Fruit fly (Drosophila melanogaster) whole organism, embryonic: ENCODE data around the gene Acat2.

ENCODE experiments used
- Asciz ChIP-seq: fragments of 200-800 bp; sonication (Bioruptor generic); optimal IDR thresholded peaks from 2 replicates; lab custom pipeline; 2017; ENCODE audit warnings: missing biosample characterization, mild to moderate bottlenecking, missing genetic modification characterization, missing genetic modification reagents
- Awh ChIP-seq: fragments of 200-800 bp; sonication (Bioruptor generic); IDR thresholded peaks from 2 replicates; pipeline ENCODE4, ENCODE4 v1.3.6; 2022; ENCODE audit warnings: missing biosample characterization, missing genetic modification characterization
- Bdp1 ChIP-seq: fragments of 200-800 bp; sonication (Bioruptor generic); optimal IDR thresholded peaks from 3 replicates; lab custom pipeline; 2016; ENCODE audit warnings: missing biosample characterization, missing genetic modification characterization
- CG10147 ChIP-seq: fragments of 200-800 bp; sonication (Bioruptor generic); optimal IDR thresholded peaks from 2 replicates; lab custom pipeline; 2019; ENCODE audit warnings: missing biosample characterization, mild to moderate bottlenecking, missing genetic modification characterization, moderate library complexity
- CG10543 ChIP-seq: fragments of 200-800 bp; sonication (Bioruptor generic); optimal IDR thresholded peaks from 3 replicates; lab custom pipeline; 2017; ENCODE audit warnings: missing biosample characterization, mild to moderate bottlenecking, missing genetic modification characterization, moderate library complexity
- CG10654 ChIP-seq: fragments of 200-800 bp; sonication (Bioruptor generic); optimal IDR thresholded peaks from 2 replicates; lab custom pipeline; 2016; ENCODE audit warnings: missing biosample characterization, missing genetic modification characterization
- CG11398 ChIP-seq: fragments of 200-800 bp; sonication (Bioruptor generic); optimal IDR thresholded peaks from 2 replicates; lab custom pipeline; 2016; ENCODE audit warnings: missing biosample characterization, missing genetic modification characterization
- CG11696 ChIP-seq: fragments of 200-800 bp; sonication (Bioruptor generic); IDR thresholded peaks from 2 replicates; pipeline ENCODE4 v1.3.6; 2022; ENCODE audit warnings: missing biosample characterization, missing genetic modification characterization
- CG13424 ChIP-seq: fragments of 200-800 bp; sonication (Bioruptor generic); optimal IDR thresholded peaks from 2 replicates; lab custom pipeline; 2019; ENCODE audit warnings: missing biosample characterization, mild to moderate bottlenecking, missing genetic modification characterization, moderate library complexity
- CG14667 ChIP-seq: fragments of 200-800 bp; sonication (Bioruptor generic); IDR thresholded peaks from 2 replicates; pipeline ENCODE4 v1.3.6; 2022; ENCODE audit warnings: missing biosample characterization, missing genetic modification characterization
- CG15011 ChIP-seq: fragments of 200-800 bp; sonication (Bioruptor generic); optimal IDR thresholded peaks from 3 replicates; lab custom pipeline; 2018; ENCODE audit warnings: missing biosample characterization, mild to moderate bottlenecking, missing genetic modification characterization
- CG15601 ChIP-seq: fragments of 200-800 bp; sonication (Bioruptor generic); optimal IDR thresholded peaks from 3 replicates; lab custom pipeline; 2019; ENCODE audit warnings: missing biosample characterization, mild to moderate bottlenecking, missing genetic modification characterization, moderate library complexity
- CG16779 ChIP-seq: fragments of 200-800 bp; sonication (Bioruptor generic); IDR thresholded peaks from 2 replicates; pipeline ENCODE4 v1.3.6; 2022; ENCODE audit warnings: missing biosample characterization, missing genetic modification characterization
- CG17359 ChIP-seq: fragments of 200-800 bp; sonication (Bioruptor generic); optimal IDR thresholded peaks from 3 replicates; lab custom pipeline; 2018; ENCODE audit warnings: missing biosample characterization, mild to moderate bottlenecking, missing genetic modification characterization, moderate library complexity
- CG18011 ChIP-seq: fragments of 200-800 bp; sonication (Bioruptor generic); optimal IDR thresholded peaks from 2 replicates; lab custom pipeline; 2017; ENCODE audit warnings: missing biosample characterization, missing genetic modification characterization, mild to moderate bottlenecking, moderate library complexity, missing genotype
- CG18764 ChIP-seq: fragments of 200-800 bp; sonication (Bioruptor generic); optimal IDR thresholded peaks from 3 replicates; lab custom pipeline; 2016; ENCODE audit warnings: missing biosample characterization, missing genetic modification characterization
- CG2120 ChIP-seq: fragments of 200-800 bp; sonication (Bioruptor generic); optimal IDR thresholded peaks from 3 replicates; lab custom pipeline; 2016; ENCODE audit warnings: missing biosample characterization, missing genetic modification characterization
- CG2202 ChIP-seq: fragments of 200-800 bp; sonication (Bioruptor generic); optimal IDR thresholded peaks from 2 replicates; lab custom pipeline; 2018; ENCODE audit warnings: missing biosample characterization, mild to moderate bottlenecking, missing genetic modification characterization
- CG6272 ChIP-seq: fragments of 200-800 bp; sonication (Bioruptor generic); IDR thresholded peaks from 2 replicates; pipeline ENCODE4 v1.3.6; 2022; ENCODE audit warnings: missing biosample characterization, missing genetic modification characterization
- CG7745 ChIP-seq: fragments of 200-800 bp; sonication (Bioruptor generic); optimal IDR thresholded peaks from 2 replicates; lab custom pipeline; 2018; ENCODE audit warnings: missing biosample characterization, mild to moderate bottlenecking, missing genetic modification characterization, moderate library complexity
- CG8388 ChIP-seq: fragments of 200-800 bp; sonication (Bioruptor generic); optimal IDR thresholded peaks from 2 replicates; lab custom pipeline; 2019; ENCODE audit warnings: missing biosample characterization, mild to moderate bottlenecking, missing genetic modification characterization, moderate library complexity
- CG9215 ChIP-seq: fragments of 200-800 bp; sonication (Bioruptor generic); IDR thresholded peaks from 2 replicates; pipeline ENCODE4 v1.3.6; 2022; ENCODE audit warnings: missing biosample characterization, missing genetic modification characterization
- Camta ChIP-seq: fragments of 200-800 bp; sonication (Bioruptor generic); optimal IDR thresholded peaks from 2 replicates; lab custom pipeline; 2016; ENCODE audit warnings: missing biosample characterization, missing genetic modification characterization
- Chrac-16 ChIP-seq: fragments of 200-800 bp; sonication (Bioruptor generic); optimal IDR thresholded peaks from 3 replicates; lab custom pipeline; 2016; ENCODE audit warnings: missing biosample characterization, missing genetic modification characterization
- D19B ChIP-seq: fragments of 200-800 bp; sonication (Bioruptor generic); optimal IDR thresholded peaks from 2 replicates; lab custom pipeline; 2017; ENCODE audit warnings: missing biosample characterization, mild to moderate bottlenecking, missing genetic modification characterization
- Dp ChIP-seq: fragments of 200-800 bp; sonication (Bioruptor generic); optimal IDR thresholded peaks from 2 replicates; lab custom pipeline; 2018; ENCODE audit warnings: missing biosample characterization, mild to moderate bottlenecking, missing genetic modification characterization, moderate library complexity
- Elba2 ChIP-seq: fragments of 200-800 bp; sonication (Bioruptor generic); optimal IDR thresholded peaks from 3 replicates; lab custom pipeline; 2016; ENCODE audit warnings: missing biosample characterization, missing genetic modification characterization
- Ets65A ChIP-seq: fragments of 200-800 bp; sonication (Bioruptor generic); peaks from one replicate; lab custom pipeline; 2016; ENCODE audit warnings: missing biosample characterization, missing genetic modification characterization
- Fer1 ChIP-seq: fragments of 200-800 bp; sonication (Bioruptor generic); optimal IDR thresholded peaks from 2 replicates; lab custom pipeline; 2017; ENCODE audit warnings: missing biosample characterization, mild to moderate bottlenecking, missing genetic modification characterization
- GATAe ChIP-seq: fragments of 200-800 bp; sonication (Bioruptor generic); conservative IDR thresholded peaks from 2 replicates; pipeline ENCODE4 v1.3.6; 2022; ENCODE audit warnings: missing biosample characterization, missing genetic modification characterization
- NFAT ChIP-seq: fragments of 200-800 bp; sonication (Bioruptor generic); IDR thresholded peaks from 2 replicates; pipeline ENCODE4 v1.3.6; 2022; ENCODE audit warnings: missing biosample characterization, missing genetic modification characterization
- Ravus ChIP-seq: fragments of 200-800 bp; sonication (Bioruptor generic); IDR thresholded peaks from 2 replicates; pipeline ENCODE4 v1.3.6; 2022; ENCODE audit warnings: missing biosample characterization, missing genetic modification characterization
- al ChIP-seq: fragments of 200-800 bp; sonication (Bioruptor generic); IDR thresholded peaks from 2 replicates; pipeline ENCODE4 v1.3.6; 2022; ENCODE audit warnings: missing biosample characterization, missing genetic modification characterization
- aop ChIP-seq: fragments of 200-800 bp; sonication (Bioruptor generic); IDR thresholded peaks from 2 replicates; pipeline ENCODE4 v1.3.6; 2022; ENCODE audit warnings: missing biosample characterization, missing genetic modification characterization
- ato ChIP-seq: fragments of 200-800 bp; sonication (Bioruptor generic); IDR thresholded peaks from 2 replicates; pipeline ENCODE4 v1.3.6; 2022; ENCODE audit warnings: missing biosample characterization, missing genetic modification characterization; ENCODE audit not compliant: partially characterized antibody
- ci ChIP-seq: fragments of 200-800 bp; sonication (Bioruptor generic); IDR thresholded peaks from 3 replicates; pipeline ENCODE4 v1.3.6; 2022; ENCODE audit warnings: missing biosample characterization, missing genetic modification characterization
- cwo ChIP-seq: fragments of 200-800 bp; sonication (Bioruptor generic); optimal IDR thresholded peaks from 3 replicates; lab custom pipeline; 2017; ENCODE audit warnings: missing biosample characterization, missing genetic modification characterization, mild to moderate bottlenecking, moderate library complexity, missing genetic modification reagents
- dmrt11E ChIP-seq: fragments of 200-800 bp; sonication (Bioruptor generic); optimal IDR thresholded peaks from 3 replicates; lab custom pipeline; 2018; ENCODE audit warnings: missing biosample characterization, mild to moderate bottlenecking, missing genetic modification characterization, moderate library complexity
- grn ChIP-seq: fragments of 200-800 bp; sonication (Bioruptor generic); optimal IDR thresholded peaks from 3 replicates; lab custom pipeline; 2017; ENCODE audit warnings: missing biosample characterization, missing genetic modification characterization
- ind ChIP-seq: fragments of 200-800 bp; sonication (Bioruptor generic); optimal IDR thresholded peaks from 3 replicates; lab custom pipeline; 2016; ENCODE audit warnings: missing biosample characterization, missing genetic modification characterization
- nerfin-2 ChIP-seq: fragments of 200-800 bp; sonication (Bioruptor generic); IDR thresholded peaks from 2 replicates; pipeline ENCODE4 v1.3.6; 2022; ENCODE audit warnings: missing biosample characterization, missing genetic modification characterization; ENCODE audit not compliant: partially characterized antibody
- peb ChIP-seq: fragments of 200-800 bp; sonication (Bioruptor generic); IDR thresholded peaks from 2 replicates; pipeline ENCODE4 v1.3.6; 2022; ENCODE audit warnings: missing biosample characterization, missing genetic modification characterization
- pfk ChIP-seq: fragments of 200-800 bp; sonication (Bioruptor generic); optimal IDR thresholded peaks from 2 replicates; lab custom pipeline; 2018; ENCODE audit warnings: missing biosample characterization, mild to moderate bottlenecking, missing genetic modification characterization, moderate library complexity
- pita ChIP-seq: fragments of 200-800 bp; sonication (Bioruptor generic); optimal IDR thresholded peaks from 2 replicates; lab custom pipeline; 2017; ENCODE audit warnings: missing biosample characterization, mild to moderate bottlenecking, missing genetic modification characterization
- row ChIP-seq: fragments of 200-800 bp; sonication (Bioruptor generic); IDR thresholded peaks from 3 replicates; pipeline ENCODE4 v1.3.6; 2022; ENCODE audit warnings: missing biosample characterization, missing genetic modification characterization
- run ChIP-seq: fragments of 200-800 bp; sonication (Bioruptor generic); optimal IDR thresholded peaks from 3 replicates; lab custom pipeline; 2018; ENCODE audit warnings: missing biosample characterization, mild to moderate bottlenecking, missing genetic modification characterization
- schlank ChIP-seq: fragments of 200-800 bp; sonication (Bioruptor generic); optimal IDR thresholded peaks from 2 replicates; lab custom pipeline; 2018; ENCODE audit warnings: missing biosample characterization, mild to moderate bottlenecking, missing genetic modification characterization
- unc-4 ChIP-seq: fragments of 200-800 bp; sonication (Bioruptor generic); IDR thresholded peaks from 2 replicates; pipeline ENCODE4 v1.3.6; 2022; ENCODE audit warnings: missing biosample characterization, missing genetic modification characterization; ENCODE audit not compliant: partially characterized antibody
- vvl ChIP-seq: fragments of 200-800 bp; sonication (Bioruptor generic); IDR thresholded peaks from 2 replicates; pipeline ENCODE4 v1.3.6; 2022; ENCODE audit warnings: missing biosample characterization, missing genetic modification characterization
- zf30C ChIP-seq: fragments of 200-800 bp; sonication (Bioruptor generic); optimal IDR thresholded peaks from 3 replicates; lab custom pipeline; 2018; ENCODE audit warnings: missing biosample characterization, mild to moderate bottlenecking, missing genetic modification characterization

Acat2 gene

DNA sequence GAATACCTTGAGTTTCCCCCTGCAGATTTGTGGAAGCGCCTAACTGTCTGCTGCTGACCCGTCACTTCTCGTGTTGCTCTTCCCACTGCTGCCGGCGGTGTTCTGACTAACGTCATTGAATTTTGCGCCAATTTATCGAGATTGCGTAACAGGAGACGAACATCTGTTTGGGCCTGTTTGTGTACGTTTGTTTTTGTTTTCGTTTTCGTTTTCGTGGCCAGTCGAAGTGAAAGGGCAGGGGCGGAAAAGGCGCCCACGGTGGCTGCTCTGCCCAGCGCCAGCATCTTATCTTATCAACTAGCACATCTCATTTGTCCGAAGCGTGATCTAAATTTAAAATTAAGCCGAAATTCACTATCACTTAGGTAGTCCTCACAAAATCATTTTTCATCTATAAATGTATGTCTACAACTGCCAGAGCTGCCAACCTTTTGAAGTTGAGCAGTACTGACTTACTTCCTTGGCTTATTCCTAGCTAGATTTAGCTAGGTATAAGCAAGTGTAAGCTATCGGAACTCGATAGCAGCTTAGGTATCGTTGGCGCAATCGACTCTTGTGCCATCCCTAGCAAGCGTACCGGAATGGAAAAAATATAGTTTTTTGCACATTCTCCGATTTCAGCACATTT lies 4.4 kb downstream of the Acat2 start, which contains the start of the genes Ctr9 and Nt5a:
Ctr9 (plus strand) TSS at position 220 of the 628 bp plus-strand sequence.
Nt5a (minus strand) TSS at position 414 of the 628 bp plus-strand sequence.
- TF ChIP-seq unc-4 (peak; percentile 85), CG2202 (no peak), row (GFP tag; lab: Robert Waterston, UW) (peak; percentile 85), aop (GFP tag; lab: Robert Waterston, UW) (no peak), CG18011 (GFP tag; lab: Kevin White, UChicago) (peak; percentile 42), grn (GFP tag; lab: Kevin White, UChicago) (peak; percentile 41), CG10147 (GFP tag; lab: Kevin White, UChicago) (no peak), ind (GFP tag; lab: Kevin White, UChicago) (peak; percentile 38), Fer1 (GFP tag; lab: Kevin White, UChicago) (peak; percentile 52), CG13424 (tag; lab: Kevin White, UChicago) (peak; percentile 65), D19B (GFP tag; lab: Kevin White, UChicago) (no peak), Awh (GFP tag; lab: Robert Waterston, UW) (no peak), dmrt11E (peak; percentile 31), CG6272 (GFP tag; lab: Robert Waterston, UW) (peak; percentile 62), CG16779 (GFP tag; lab: Robert Waterston, UW) (no peak), GATAe (no peak), cwo (no peak), pita (GFP tag; lab: Kevin White, UChicago) (no peak), Bdp1 (GFP tag; lab: Kevin White, UChicago) (no peak), pfk (GFP tag; lab: Kevin White, UChicago) (no peak), Elba2 (GFP tag; lab: Kevin White, UChicago) (no peak), CG14667 (no peak), Camta (no peak), Chrac-16 (GFP tag; lab: Kevin White, UChicago) (peak; percentile 59), CG10543 (GFP tag; lab: Kevin White, UChicago) (peak; percentile 76), CG15011 (no peak), Ets65A (GFP tag; lab: Kevin White, UChicago) (peak; percentile 90), CG7745 (tag; lab: Kevin White, UChicago) (no peak), CG18764 (GFP tag; lab: Kevin White, UChicago) (no peak), CG8388 (peak; percentile 27), nerfin-2 (GFP tag; lab: Robert Waterston, UW) (peak; percentile 49), run (tag; lab: Kevin White, UChicago) (no peak), NFAT (GFP tag; lab: Robert Waterston, UW) (peak; percentile 88), CG11398 (peak; percentile 45), schlank (tag; lab: Kevin White, UChicago) (no peak), CG10654 (GFP tag; lab: Kevin White, UChicago) (peak; percentile 33), peb (no peak), Ravus (GFP tag; lab: Robert Waterston, UW) (no peak), Dp (GFP tag; lab: Kevin White, UChicago) (peak; percentile 55), vvl (GFP tag; lab: Robert Waterston, UW) (peak; percentile 78), Asciz (GFP tag; lab: Kevin White, UChicago) (no peak), al (GFP tag; lab: Robert Waterston, UW) (peak; percentile 32; the same call in 1 of the 2 replicates), CG15601 (peak; percentile 62), CG2120 (peak; percentile 84), ci (peak; percentile 67; the same call in 2 of the 3 replicates), ato (GFP tag; lab: Robert Waterston, UW) (peak; percentile 66), CG11696 (GFP tag; lab: Robert Waterston, UW) (no peak), CG17359 (tag; lab: Kevin White, UChicago) (peak; percentile 31), CG9215 (GFP tag; lab: Robert Waterston, UW) (peak; percentile 44), zf30C (peak; percentile 17)
